Worm (Caenorhabditis elegans) whole organism, L3 larva: Measurements from ENCODE around the gene F31D5.6.

Experiments used
- ama-1 ChIP-seq: fragments of 150-350 bp; optimal IDR thresholded peaks from 2 replicates; lab custom pipeline; 2018
- ceh-28 ChIP-seq: fragments of 150-350 bp; optimal IDR thresholded peaks from 2 replicates; lab custom pipeline; 2014; ENCODE audit warnings: missing biosample characterization, missing genetic modification reagents, missing genetic modification characterization
- egl-27 ChIP-seq: sonication (generic microtip); optimal IDR thresholded peaks from 4 replicates; lab custom pipeline; 2017; ENCODE audit warnings: missing biosample characterization, missing genetic modification reagents, missing genetic modification characterization
- elt-1 ChIP-seq: fragments of 150-350 bp; optimal IDR thresholded peaks from 2 replicates; lab custom pipeline; 2014; ENCODE audit warnings: missing biosample characterization, missing genetic modification characterization
- mdl-1 ChIP-seq: fragments of 150-350 bp; optimal IDR thresholded peaks from 2 replicates; lab custom pipeline; 2014; ENCODE audit warnings: missing biosample characterization, missing genetic modification characterization
- nhr-77 ChIP-seq: fragments of 150-350 bp; optimal IDR thresholded peaks from 2 replicates; lab custom pipeline; 2014; ENCODE audit warnings: missing biosample characterization, missing genetic modification characterization
- snpc-4 ChIP-seq: fragments of 150-350 bp; optimal IDR thresholded peaks from 2 replicates; lab custom pipeline; 2014; ENCODE audit warnings: missing biosample characterization, missing genetic modification characterization
- unc-62 ChIP-seq: fragments of 150-350 bp; sonication (generic microtip); optimal IDR thresholded peaks from 4 replicates; lab custom pipeline; 2014; ENCODE audit warnings: missing biosample characterization, missing genetic modification reagents, missing genetic modification characterization
- zag-1 ChIP-seq: fragments of 150-350 bp; optimal IDR thresholded peaks from 2 replicates; lab custom pipeline; 2014; ENCODE audit warnings: missing biosample characterization, missing genetic modification characterization
- ztf-4 ChIP-seq: fragments of 150-350 bp; optimal IDR thresholded peaks from 2 replicates; lab custom pipeline; 2014; ENCODE audit warnings: missing biosample characterization, missing genetic modification characterization

DNA sequence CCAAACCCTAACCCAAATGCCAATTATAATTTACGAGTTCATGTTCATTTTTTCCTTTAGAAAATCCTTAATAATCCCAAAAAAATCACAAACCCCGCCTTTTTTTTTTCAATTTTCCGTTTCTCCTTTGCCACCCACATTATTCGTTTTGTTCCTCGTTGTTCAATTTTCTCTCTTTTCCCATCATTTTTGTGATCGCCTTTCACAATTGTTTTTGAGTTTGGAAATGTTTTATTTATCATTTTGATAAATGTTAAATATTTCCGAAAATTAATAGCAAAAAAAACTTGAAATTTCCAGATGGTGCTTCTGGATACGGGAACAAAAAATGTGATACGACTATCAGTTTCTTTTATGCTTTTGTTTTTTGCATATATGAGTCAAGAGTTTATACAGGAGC, 5.8 kb downstream of the F31D5.6 start, which contains the start of gene F31D5.2:
- TF ChIP-seq ceh-28 = no peak
- TF ChIP-seq nhr-77 (tag; lab: Kevin White, UChicago) = no peak
- TF ChIP-seq unc-62 (GFP tag; lab: Kevin White, UChicago) = no peak
- TF ChIP-seq elt-1 (tag; lab: Kevin White, UChicago) = no peak
- TF ChIP-seq snpc-4 = no peak
- TF ChIP-seq mdl-1 = no peak
- TF ChIP-seq ztf-4 (tag; lab: Kevin White, UChicago) = no peak
- TF ChIP-seq zag-1 (tag; lab: Kevin White, UChicago) = no peak
- TF ChIP-seq egl-27 = no peak
- TF ChIP-seq ama-1 (lab: Kevin White, UChicago) = no peak
